Fruit fly (Drosophila melanogaster) whole organism: ENCODE data around the gene CG10589.

Experiments
- CG8478 ChIP-seq: fragments of >200 bp; optimal IDR thresholded peaks from 2 replicates; lab custom pipeline; 2018; ENCODE audit warnings: inconsistent platforms
- psq ChIP-seq: fragments of >200 bp; optimal IDR thresholded peaks from 2 replicates; lab custom pipeline; 2017

dm6 chr3L:20885172-20885571 is 42.5 kb upstream of the CG10589 start, which contains the start of gene CG32432:
- TF ChIP-seq psq (lab: Kevin White, UChicago) (no peak), CG8478 (lab: Kevin White, UChicago) (no peak)
